Worm (Caenorhabditis elegans): ENCODE data around the gene npr-26.

- TF ChIP-seq ztf-11 (tag; optimal IDR thresholded peaks at IDR 0.05) (no peak), lin-39 (tag; optimal IDR thresholded peaks at IDR 0.05) (no peak), R02D3.7 (tag; optimal IDR thresholded peaks at IDR 0.05) (no peak), unc-39 (tag; optimal IDR thresholded peaks at IDR 0.05) (no peak)
These were observed 48.3 kb upstream of the npr-26 start, which contains the start of gene F11E6.6 for ce11 chrIV:17465886-17466285.

Measured in whole organism, L2 larva.